Fruit fly (Drosophila melanogaster) whole organism, embryonic: ENCODE data around the gene cav.
A peak's percentile ranks its signal among the peaks of the same experiment; 100 is the strongest.

ENCODE experiments used
- Blimp-1 ChIP-seq: fragments of 200-800 bp; sonication (Bioruptor generic); optimal IDR thresholded peaks from 3 replicates; lab custom pipeline; 2018; ENCODE audit warnings: missing biosample characterization, missing genetic modification characterization, mild to moderate bottlenecking, moderate library complexity, missing genetic modification reagents
- CG10321 ChIP-seq: fragments of 200-800 bp; sonication (Bioruptor generic); IDR thresholded peaks from 2 replicates; pipeline ENCODE4 v1.3.6; 2022; ENCODE audit warnings: missing biosample characterization, missing genetic modification characterization
- CG10979 ChIP-seq: fragments of 200-800 bp; sonication (Bioruptor generic); optimal IDR thresholded peaks from 2 replicates; lab custom pipeline; 2018; ENCODE audit warnings: missing biosample characterization, mild to moderate bottlenecking, missing genetic modification characterization, moderate library complexity
- CG12219 ChIP-seq: fragments of 200-800 bp; sonication (Bioruptor generic); optimal IDR thresholded peaks from 3 replicates; lab custom pipeline; 2018; ENCODE audit warnings: missing biosample characterization, mild to moderate bottlenecking, missing genetic modification characterization
- CG12236 ChIP-seq: fragments of 200-800 bp; sonication (Bioruptor generic); optimal IDR thresholded peaks from 2 replicates; lab custom pipeline; 2016; ENCODE audit warnings: missing biosample characterization, missing genetic modification characterization
- CG18476 ChIP-seq: fragments of 200-800 bp; sonication (Bioruptor generic); optimal IDR thresholded peaks from 2 replicates; lab custom pipeline; 2016; ENCODE audit warnings: missing biosample characterization, mild to moderate bottlenecking, missing genetic modification characterization
- CG18619 ChIP-seq: fragments of 200-800 bp; sonication (Bioruptor generic); optimal IDR thresholded peaks from 3 replicates; lab custom pipeline; 2017; ENCODE audit warnings: missing biosample characterization, mild to moderate bottlenecking, missing genetic modification characterization
- CG3281 ChIP-seq: fragments of 200-800 bp; sonication (Bioruptor generic); optimal IDR thresholded peaks from 3 replicates; lab custom pipeline; 2017; ENCODE audit warnings: missing biosample characterization, mild to moderate bottlenecking, missing genetic modification characterization
- CG34376 ChIP-seq: fragments of 200-800 bp; sonication (Bioruptor generic); optimal IDR thresholded peaks from 2 replicates; lab custom pipeline; 2018; ENCODE audit warnings: missing biosample characterization, mild to moderate bottlenecking, missing genetic modification characterization
- CG4617 ChIP-seq: fragments of 200-800 bp; sonication (Bioruptor generic); optimal IDR thresholded peaks from 3 replicates; lab custom pipeline; 2016; ENCODE audit warnings: missing biosample characterization, missing genetic modification characterization, borderline replicate concordance
- CG6654 ChIP-seq: fragments of 200-800 bp; sonication (Bioruptor generic); optimal IDR thresholded peaks from 2 replicates; lab custom pipeline; 2017; ENCODE audit warnings: missing biosample characterization, mild to moderate bottlenecking, missing genetic modification characterization
- CG6854 ChIP-seq: fragments of 200-800 bp; sonication (Bioruptor generic); optimal IDR thresholded peaks from 3 replicates; lab custom pipeline; 2017; ENCODE audit warnings: missing biosample characterization, mild to moderate bottlenecking, missing genetic modification characterization
- CG7271 ChIP-seq: fragments of 200-800 bp; sonication (Bioruptor generic); optimal IDR thresholded peaks from 2 replicates; lab custom pipeline; 2018; ENCODE audit warnings: missing biosample characterization, mild to moderate bottlenecking, missing genetic modification characterization, moderate library complexity
- CG9215 ChIP-seq: fragments of 200-800 bp; sonication (Bioruptor generic); IDR thresholded peaks from 2 replicates; pipeline ENCODE4 v1.3.6; 2022; ENCODE audit warnings: missing biosample characterization, missing genetic modification characterization
- CG9797 ChIP-seq: fragments of 200-800 bp; sonication (Bioruptor generic); optimal IDR thresholded peaks from 3 replicates; lab custom pipeline; 2018; ENCODE audit warnings: missing biosample characterization, mild to moderate bottlenecking, missing genetic modification characterization
- Dfd ChIP-seq, 2 experiments: fragments of >200 bp; optimal IDR thresholded peaks; 2 replicates each; lab custom pipeline; 2017; ENCODE audit warnings: missing biosample characterization in 2 of 2, missing genetic modification characterization in 2 of 2
- Dip3 ChIP-seq: fragments of 200-800 bp; sonication (Bioruptor generic); optimal IDR thresholded peaks from 3 replicates; lab custom pipeline; 2016; ENCODE audit warnings: missing biosample characterization, missing genetic modification characterization
- Hmx ChIP-seq: fragments of 200-800 bp; sonication (Bioruptor generic); optimal IDR thresholded peaks from 2 replicates; lab custom pipeline; 2016; ENCODE audit warnings: missing biosample characterization, missing genetic modification characterization
- MBD-R2 ChIP-seq: fragments of 200-800 bp; sonication (Bioruptor generic); IDR thresholded peaks from 2 replicates; pipeline ENCODE4 v1.3.6; 2022; ENCODE audit warnings: missing biosample characterization, missing genetic modification characterization
- MESR4 ChIP-seq: fragments of 200-800 bp; sonication (Bioruptor generic); optimal IDR thresholded peaks from 2 replicates; lab custom pipeline; 2018; ENCODE audit warnings: missing biosample characterization, mild to moderate bottlenecking, missing genetic modification characterization, moderate library complexity
- Mrtf ChIP-seq: fragments of 200-800 bp; sonication (Bioruptor generic); IDR thresholded peaks from 3 replicates; pipeline ENCODE4 v1.3.6; 2022; ENCODE audit warnings: missing biosample characterization, missing genetic modification characterization
- PHDP ChIP-seq: fragments of 200-800 bp; sonication (Bioruptor generic); optimal IDR thresholded peaks from 3 replicates; lab custom pipeline; 2018; ENCODE audit warnings: missing biosample characterization, mild to moderate bottlenecking, missing genetic modification characterization, moderate library complexity
- Rx ChIP-seq: fragments of 200-800 bp; sonication (Bioruptor generic); IDR thresholded peaks from 2 replicates; pipeline ENCODE4 v1.3.6; 2022; ENCODE audit warnings: missing biosample characterization, missing genetic modification characterization
- Scr ChIP-seq: fragments of 200-800 bp; sonication (Bioruptor generic); IDR thresholded peaks from 2 replicates; pipeline ENCODE4 v1.3.6; 2022; ENCODE audit warnings: missing biosample characterization, missing genetic modification characterization; ENCODE audit not compliant: partially characterized antibody
- TFAM ChIP-seq: fragments of 200-800 bp; sonication (Bioruptor generic); optimal IDR thresholded peaks from 2 replicates; lab custom pipeline; 2017; ENCODE audit warnings: missing biosample characterization, missing genetic modification characterization, inconsistent platforms
- Taf1 ChIP-seq: fragments of 200-800 bp; sonication (Bioruptor generic); IDR thresholded peaks from 2 replicates; pipeline ENCODE4 v1.3.6; 2022; ENCODE audit warnings: missing biosample characterization, missing genetic modification characterization
- Vsx1 ChIP-seq: fragments of 200-800 bp; sonication (Bioruptor generic); optimal IDR thresholded peaks from 2 replicates; lab custom pipeline; 2017; ENCODE audit warnings: missing biosample characterization, mild to moderate bottlenecking, missing genetic modification characterization, missing genetic modification reagents
- Xbp1 ChIP-seq: fragments of 200-800 bp; sonication (Bioruptor generic); optimal IDR thresholded peaks from 3 replicates; lab custom pipeline; 2016; ENCODE audit warnings: missing biosample characterization, mild to moderate bottlenecking, missing genetic modification characterization
- Xrp1 ChIP-seq: fragments of 200-800 bp; sonication (Bioruptor generic); IDR thresholded peaks from 2 replicates; pipeline ENCODE4 v1.3.6; 2022; ENCODE audit warnings: missing biosample characterization, missing genetic modification characterization
- abd-A ChIP-seq: fragments of 200-800 bp; sonication (Bioruptor generic); optimal IDR thresholded peaks from 3 replicates; lab custom pipeline; 2019; ENCODE audit warnings: missing biosample characterization, mild to moderate bottlenecking, missing genetic modification characterization, moderate library complexity
- ash1 ChIP-seq: fragments of 200-800 bp; sonication (Bioruptor generic); optimal IDR thresholded peaks from 2 replicates; lab custom pipeline; 2018; ENCODE audit warnings: missing biosample characterization, mild to moderate bottlenecking, missing genetic modification characterization
- btn ChIP-seq: fragments of 200-800 bp; sonication (Bioruptor generic); optimal IDR thresholded peaks from 2 replicates; lab custom pipeline; 2016; ENCODE audit warnings: missing biosample characterization, missing genetic modification characterization
- cad ChIP-seq: fragments of >200 bp; optimal IDR thresholded peaks from 2 replicates; lab custom pipeline; 2017; ENCODE audit warnings: missing biosample characterization, missing genetic modification characterization
- chm ChIP-seq: fragments of 200-800 bp; sonication (Bioruptor generic); IDR thresholded peaks from 2 replicates; pipeline ENCODE4 v1.3.6; 2022; ENCODE audit warnings: missing biosample characterization, missing genetic modification characterization
- ewg ChIP-seq: fragments of 200-800 bp; sonication (Bioruptor generic); optimal IDR thresholded peaks from 3 replicates; lab custom pipeline; 2017; ENCODE audit warnings: mild to moderate bottlenecking, missing biosample characterization, missing genetic modification reagents, missing genetic modification characterization
- fu2 ChIP-seq: fragments of 200-800 bp; sonication (Bioruptor generic); optimal IDR thresholded peaks from 2 replicates; lab custom pipeline; 2016; ENCODE audit warnings: missing biosample characterization, missing genetic modification characterization
- gsb-n ChIP-seq: fragments of 200-800 bp; sonication (Bioruptor generic); optimal IDR thresholded peaks from 3 replicates; lab custom pipeline; 2018; ENCODE audit warnings: missing biosample characterization, mild to moderate bottlenecking, missing genetic modification characterization
- kni ChIP-seq: fragments of 200-800 bp; sonication (Bioruptor generic); optimal IDR thresholded peaks from 3 replicates; lab custom pipeline; 2017; ENCODE audit warnings: mild to moderate bottlenecking, missing biosample characterization, missing genetic modification reagents, missing genetic modification characterization
- lmd ChIP-seq: fragments of 200-800 bp; sonication (Bioruptor generic); IDR thresholded peaks from 2 replicates; pipeline ENCODE4 v1.3.6; 2022; ENCODE audit warnings: missing biosample characterization, missing genetic modification characterization
- lola ChIP-seq, 3 experiments: fragments of >200 bp in 2 of 3; fragments of 200-800 bp in 1 of 3; sonication (Bioruptor generic) in 1 of 3; optimal IDR thresholded peaks; 2 replicates each; lab custom pipeline; 2017 to 2019; ENCODE audit warnings: missing biosample characterization in 3 of 3, missing genetic modification characterization in 3 of 3, mild to moderate bottlenecking in 1 of 3, moderate library complexity in 1 of 3
- nerfin-1 ChIP-seq: fragments of 200-800 bp; sonication (Bioruptor generic); optimal IDR thresholded peaks from 3 replicates; lab custom pipeline; 2019; ENCODE audit warnings: missing biosample characterization, mild to moderate bottlenecking, missing genetic modification characterization, moderate library complexity
- nom ChIP-seq: fragments of 200-800 bp; sonication (Bioruptor generic); optimal IDR thresholded peaks from 2 replicates; lab custom pipeline; 2017; ENCODE audit warnings: missing biosample characterization, missing genetic modification characterization, mild to moderate bottlenecking, moderate library complexity, missing genetic modification reagents
- ro ChIP-seq: fragments of 200-800 bp; sonication (Bioruptor generic); IDR thresholded peaks from 2 replicates; pipeline ENCODE4 v1.3.6; 2022; ENCODE audit warnings: missing biosample characterization, missing genetic modification characterization
- sc ChIP-seq, 3 experiments: fragments of >200 bp in 2 of 3; fragments of 200-800 bp in 1 of 3; sonication (Bioruptor generic) in 1 of 3; optimal IDR thresholded peaks; 2 replicates in 2 of 3; 3 replicates in 1 of 3; lab custom pipeline; 2017; ENCODE audit warnings: mild to moderate bottlenecking in 1 of 3, missing biosample characterization in 1 of 3, missing genetic modification characterization in 1 of 3, missing genetic modification reagents in 1 of 3
- slbo ChIP-seq: fragments of 200-800 bp; sonication (Bioruptor generic); IDR thresholded peaks from 2 replicates; pipeline ENCODE4 v1.3.6; 2022; ENCODE audit warnings: missing biosample characterization, missing genetic modification characterization
- tin ChIP-seq: fragments of 200-800 bp; sonication (Bioruptor generic); optimal IDR thresholded peaks from 3 replicates; lab custom pipeline; 2016; ENCODE audit warnings: missing biosample characterization, missing genetic modification characterization
- zen2 ChIP-seq: fragments of 200-800 bp; sonication (Bioruptor generic); IDR thresholded peaks from 3 replicates; pipeline ENCODE4 v1.3.6; 2022; ENCODE audit warnings: missing biosample characterization, missing genetic modification characterization; ENCODE audit not compliant: partially characterized antibody

The cav gene

DNA sequence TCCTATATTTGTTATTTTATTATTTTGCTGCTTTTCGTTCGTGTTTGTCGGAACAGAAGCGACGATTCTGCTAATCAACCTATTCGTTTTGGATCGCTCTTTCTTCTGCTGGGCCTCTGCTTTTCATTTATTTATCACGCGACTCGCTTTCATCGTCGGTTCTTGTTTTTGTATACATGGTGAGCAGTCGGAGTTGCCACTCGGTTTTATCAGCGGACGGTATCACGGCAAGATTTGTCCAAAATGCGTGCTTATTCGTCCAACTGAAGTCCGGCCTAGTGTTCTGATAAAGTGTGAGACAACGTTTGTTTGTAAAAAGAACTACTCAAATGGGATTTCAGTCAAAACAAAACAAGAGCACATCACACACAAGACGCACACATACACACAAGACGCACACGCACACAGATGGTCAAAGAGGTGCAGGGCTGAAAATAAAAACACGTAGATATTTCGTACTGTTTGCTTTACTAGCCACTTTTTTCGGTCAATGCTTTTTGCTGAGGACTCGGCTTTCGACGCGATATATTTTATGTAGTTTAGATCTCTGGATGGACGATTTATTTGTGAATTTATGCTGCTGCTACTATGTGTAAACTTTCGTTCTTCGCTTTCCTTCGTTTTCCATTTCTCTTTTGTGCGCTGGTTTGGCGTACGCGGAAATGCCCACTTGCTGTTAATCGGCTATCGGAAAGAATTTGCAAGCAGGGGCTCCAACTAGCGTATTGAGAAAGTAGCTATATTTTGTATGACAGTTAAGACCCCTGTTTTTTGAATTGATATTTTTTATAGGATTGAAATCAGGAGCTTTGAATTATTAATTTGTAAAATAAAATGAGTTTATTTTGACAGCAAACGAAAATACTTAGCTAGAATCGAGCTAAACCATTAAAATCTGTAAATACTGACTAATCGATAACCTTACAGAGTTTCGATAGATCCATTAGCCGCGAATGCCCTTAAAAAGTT, 715 bp downstream of the cav start, which contains the start of gene twin (continued):
- peak; percentile 74 for TF ChIP-seq Dip3 (GFP tag; lab: Kevin White, UChicago)
- peak; percentile 49 for TF ChIP-seq PHDP (tag; lab: Kevin White, UChicago)
- TF ChIP-seq Scr (GFP tag; lab: Robert Waterston, UW): peak; percentile 79
- no peak for TF ChIP-seq Mrtf (GFP tag; lab: Robert Waterston, UW)
- no peak for TF ChIP-seq abd-A
- no peak for TF ChIP-seq Rx (GFP tag; lab: Robert Waterston, UW)
- no peak for TF ChIP-seq kni (GFP tag; lab: Kevin White, UChicago)
- no peak for TF ChIP-seq sc (optimal IDR thresholded peaks at IDR 0.05; lab: Kevin White, UChicago)
- no peak for TF ChIP-seq sc (GFP tag; optimal IDR thresholded peaks at IDR 0.05; lab: Kevin White, UChicago)
- TF ChIP-seq gsb-n: no peak
- TF ChIP-seq nom (GFP tag; lab: Kevin White, UChicago): no peak
- TF ChIP-seq CG12236 (GFP tag; lab: Kevin White, UChicago): peak; percentile 41
- TF ChIP-seq Taf1 (GFP tag; lab: Robert Waterston, UW): no peak
- TF ChIP-seq Blimp-1: peak; percentile 58
- TF ChIP-seq fu2 (GFP tag; lab: Kevin White, UChicago): peak; percentile 52
- peak; percentile 70 for TF ChIP-seq tin
- no peak for TF ChIP-seq CG12219
- no peak; the same call in 1 of the 2 replicates for TF ChIP-seq CG9215 (GFP tag; lab: Robert Waterston, UW)
- peak; percentile 57 for TF ChIP-seq CG18619 (GFP tag; lab: Kevin White, UChicago)
- TF ChIP-seq CG18476: peak; percentile 46
- TF ChIP-seq Xrp1: peak; percentile 61; the same call in 1 of the 2 replicates
- TF ChIP-seq CG7271 (tag; lab: Kevin White, UChicago): no peak
- peak; percentile 58; the same call in 1 of the 3 replicates for TF ChIP-seq zen2
- TF ChIP-seq CG10321 (GFP tag; lab: Robert Waterston, UW): no peak
- peak; percentile 62 for TF ChIP-seq CG4617 (GFP tag; lab: Kevin White, UChicago)
- TF ChIP-seq CG6854 (GFP tag; lab: Kevin White, UChicago): no peak
- no peak for TF ChIP-seq ro
- no peak for TF ChIP-seq Vsx1
- TF ChIP-seq cad (GFP tag; lab: Kevin White, UChicago): no peak
- TF ChIP-seq CG3281 (GFP tag; lab: Kevin White, UChicago): peak; percentile 30
- TF ChIP-seq MESR4 (GFP tag; lab: Kevin White, UChicago): peak; percentile 64
- TF ChIP-seq ash1 (GFP tag; lab: Kevin White, UChicago): no peak
- no peak for TF ChIP-seq CG6654 (GFP tag; lab: Kevin White, UChicago)
- peak; percentile 70 for TF ChIP-seq Xbp1 (GFP tag; lab: Kevin White, UChicago)
- TF ChIP-seq chm: no peak
- peak; percentile 80 for TF ChIP-seq slbo
- peak; percentile 53; the same call in 1 of the 2 replicates for TF ChIP-seq lmd (GFP tag; lab: Robert Waterston, UW)
- peak; percentile 24 for TF ChIP-seq CG9797 (GFP tag; lab: Kevin White, UChicago)
- TF ChIP-seq TFAM (GFP tag; lab: Kevin White, UChicago): no peak
- peak; percentile 58; the same call in 1 of the 2 replicates for TF ChIP-seq MBD-R2
- no peak for TF ChIP-seq btn
- peak; percentile 31 for TF ChIP-seq nerfin-1 (tag; lab: Kevin White, UChicago)
- peak in 1 of 3 experiments; percentile 52 for TF ChIP-seq lola (GFP tag; optimal IDR thresholded peaks at IDR 0.05; lab: Kevin White, UChicago)
- peak; percentile 27 for TF ChIP-seq ewg (GFP tag; lab: Kevin White, UChicago)
- TF ChIP-seq Dfd (GFP tag; optimal IDR thresholded peaks at IDR 0.05; lab: Kevin White, UChicago): no peak
- TF ChIP-seq CG34376 (GFP tag; lab: Kevin White, UChicago): peak; percentile 20
- peak; percentile 39 for TF ChIP-seq CG10979 (tag; lab: Kevin White, UChicago)
- TF ChIP-seq Hmx (GFP tag; lab: Kevin White, UChicago): peak; percentile 47
